Fruit fly (Drosophila melanogaster) whole organism, embryonic: ENCODE data around the gene CG31278.

Experiments
- Aef1 ChIP-seq: fragments of 200-800 bp; sonication (Bioruptor generic); IDR thresholded peaks from 3 replicates; pipeline ENCODE4 v1.3.6; 2022; ENCODE audit warnings: missing biosample characterization, missing genetic modification characterization
- Asciz ChIP-seq: fragments of 200-800 bp; sonication (Bioruptor generic); optimal IDR thresholded peaks from 2 replicates; lab custom pipeline; 2017; ENCODE audit warnings: missing biosample characterization, mild to moderate bottlenecking, missing genetic modification characterization, missing genetic modification reagents
- Atf-2 ChIP-seq: fragments of 200-800 bp; sonication (Bioruptor generic); optimal IDR thresholded peaks from 2 replicates; lab custom pipeline; 2016; ENCODE audit warnings: missing biosample characterization, missing genetic modification characterization
- B-H1 ChIP-seq: fragments of 200-800 bp; sonication (Bioruptor generic); IDR thresholded peaks from 3 replicates; pipeline ENCODE4 v1.3.6; 2022; ENCODE audit warnings: missing biosample characterization, missing genetic modification characterization
- CG10321 ChIP-seq: fragments of 200-800 bp; sonication (Bioruptor generic); IDR thresholded peaks from 2 replicates; pipeline ENCODE4 v1.3.6; 2022; ENCODE audit warnings: missing biosample characterization, missing genetic modification characterization
- CG11093 ChIP-seq: fragments of 200-800 bp; sonication (Bioruptor generic); IDR thresholded peaks from 3 replicates; pipeline ENCODE4 v1.3.6; 2022; ENCODE audit warnings: missing biosample characterization, missing genetic modification characterization
- CG11398 ChIP-seq: fragments of 200-800 bp; sonication (Bioruptor generic); optimal IDR thresholded peaks from 2 replicates; lab custom pipeline; 2016; ENCODE audit warnings: missing biosample characterization, missing genetic modification characterization
- CG11696 ChIP-seq: fragments of 200-800 bp; sonication (Bioruptor generic); IDR thresholded peaks from 2 replicates; pipeline ENCODE4 v1.3.6; 2022; ENCODE audit warnings: missing biosample characterization, missing genetic modification characterization
- CG12155 ChIP-seq: fragments of 200-800 bp; sonication (Bioruptor generic); optimal IDR thresholded peaks from 3 replicates; lab custom pipeline; 2016; ENCODE audit warnings: missing biosample characterization, missing genetic modification characterization
- CG12236 ChIP-seq: fragments of 200-800 bp; sonication (Bioruptor generic); optimal IDR thresholded peaks from 2 replicates; lab custom pipeline; 2016; ENCODE audit warnings: missing biosample characterization, missing genetic modification characterization
- CG12769 ChIP-seq: fragments of 200-800 bp; sonication (Bioruptor generic); optimal IDR thresholded peaks from 2 replicates; lab custom pipeline; 2019; ENCODE audit warnings: missing biosample characterization, mild to moderate bottlenecking, missing genetic modification characterization, moderate library complexity
- CG14014 ChIP-seq: fragments of 200-800 bp; sonication (Bioruptor generic); IDR thresholded peaks from 2 replicates; pipeline ENCODE4 v1.3.6; 2022; ENCODE audit warnings: missing biosample characterization, missing genetic modification characterization
- CG14667 ChIP-seq: fragments of 200-800 bp; sonication (Bioruptor generic); IDR thresholded peaks from 2 replicates; pipeline ENCODE4 v1.3.6; 2022; ENCODE audit warnings: missing biosample characterization, missing genetic modification characterization
- CG17328 ChIP-seq: fragments of 200-800 bp; sonication (Bioruptor generic); IDR thresholded peaks from 2 replicates; pipeline ENCODE4 v1.3.6; 2022; ENCODE audit warnings: missing biosample characterization, missing genetic modification characterization
- CG3281 ChIP-seq: fragments of 200-800 bp; sonication (Bioruptor generic); optimal IDR thresholded peaks from 3 replicates; lab custom pipeline; 2017; ENCODE audit warnings: missing biosample characterization, mild to moderate bottlenecking, missing genetic modification characterization
- CG34422 ChIP-seq: fragments of 200-800 bp; sonication (Bioruptor generic); IDR thresholded peaks from 3 replicates; pipeline ENCODE4 v1.3.6; 2022; ENCODE audit warnings: missing biosample characterization, missing genetic modification characterization
- CG3838 ChIP-seq: fragments of 200-800 bp; sonication (Bioruptor generic); optimal IDR thresholded peaks from 3 replicates; lab custom pipeline; 2016; ENCODE audit warnings: missing biosample characterization, missing genetic modification characterization
- CG3847 ChIP-seq: fragments of 200-800 bp; sonication (Bioruptor generic); IDR thresholded peaks from 2 replicates; pipeline ENCODE4 v1.3.6; 2022; ENCODE audit warnings: missing biosample characterization, missing genetic modification characterization
- CG4282 ChIP-seq: fragments of 200-800 bp; sonication (Bioruptor generic); optimal IDR thresholded peaks from 2 replicates; lab custom pipeline; 2016; ENCODE audit warnings: missing biosample characterization, missing genetic modification characterization
- CG43689 ChIP-seq: fragments of 200-800 bp; sonication (Bioruptor generic); IDR thresholded peaks from 2 replicates; pipeline ENCODE4 v1.3.6; 2022; ENCODE audit warnings: missing biosample characterization, missing genetic modification characterization
- CG7786 ChIP-seq: fragments of 200-800 bp; sonication (Bioruptor generic); optimal IDR thresholded peaks from 2 replicates; lab custom pipeline; 2016; ENCODE audit warnings: missing biosample characterization, missing genetic modification characterization
- CG8359 ChIP-seq: fragments of 200-800 bp; sonication (Bioruptor generic); optimal IDR thresholded peaks from 2 replicates; lab custom pipeline; 2017; ENCODE audit warnings: missing biosample characterization, mild to moderate bottlenecking, missing genetic modification characterization, borderline replicate concordance
- Doc2 ChIP-seq: fragments of 200-800 bp; sonication (Bioruptor generic); IDR thresholded peaks from 2 replicates; pipeline ENCODE4 v1.3.6; 2022; ENCODE audit warnings: missing biosample characterization, missing genetic modification characterization
- E2f1 ChIP-seq: fragments of 200-800 bp; sonication (Bioruptor generic); IDR thresholded peaks from 2 replicates; pipeline ENCODE4 v1.3.6; 2022; ENCODE audit warnings: missing biosample characterization, missing genetic modification characterization
- E2f2 ChIP-seq: fragments of 200-800 bp; sonication (Bioruptor generic); IDR thresholded peaks from 2 replicates; pipeline ENCODE4 v1.3.6; 2022; ENCODE audit warnings: missing biosample characterization, missing genetic modification characterization
- Eip74EF ChIP-seq, 2 experiments: fragments of 200-800 bp in 1 of 2; fragments of >200 bp in 1 of 2; sonication (Bioruptor generic) in 1 of 2; optimal IDR thresholded peaks; 2 replicates each; lab custom pipeline; 2017 to 2019; ENCODE audit warnings: missing biosample characterization in 2 of 2, missing genetic modification characterization in 2 of 2, mild to moderate bottlenecking in 1 of 2, moderate library complexity in 1 of 2
- HLH4C ChIP-seq: fragments of 200-800 bp; sonication (Bioruptor generic); IDR thresholded peaks from 3 replicates; pipeline ENCODE4 v1.3.6; 2022; ENCODE audit warnings: missing biosample characterization, missing genetic modification characterization; ENCODE audit not compliant: partially characterized antibody
- Hr39 ChIP-seq: fragments of >200 bp; optimal IDR thresholded peaks from 2 replicates; lab custom pipeline; 2017
- Opbp ChIP-seq: fragments of 200-800 bp; sonication (Bioruptor generic); IDR thresholded peaks from 3 replicates; pipeline ENCODE4 v1.3.6; 2022; ENCODE audit warnings: missing biosample characterization, missing genetic modification characterization; ENCODE audit not compliant: partially characterized antibody
- Ssrp ChIP-seq: fragments of 200-800 bp; sonication (Bioruptor generic); optimal IDR thresholded peaks from 2 replicates; lab custom pipeline; 2018; ENCODE audit warnings: missing biosample characterization, mild to moderate bottlenecking, missing genetic modification characterization, moderate library complexity
- TFAM ChIP-seq: fragments of 200-800 bp; sonication (Bioruptor generic); optimal IDR thresholded peaks from 2 replicates; lab custom pipeline; 2017; ENCODE audit warnings: missing biosample characterization, missing genetic modification characterization, inconsistent platforms
- bbx ChIP-seq: fragments of 200-800 bp; sonication (Bioruptor generic); IDR thresholded peaks from 2 replicates; pipeline ENCODE4 v1.3.6; 2022; ENCODE audit warnings: missing biosample characterization, missing genetic modification characterization; ENCODE audit not compliant: partially characterized antibody
- bcd ChIP-seq: fragments of 200-800 bp; sonication (Bioruptor generic); optimal IDR thresholded peaks from 2 replicates; lab custom pipeline; 2017; ENCODE audit warnings: missing biosample characterization, mild to moderate bottlenecking, missing genetic modification characterization
- chn ChIP-seq: fragments of 200-800 bp; sonication (Bioruptor generic); optimal IDR thresholded peaks from 2 replicates; lab custom pipeline; 2016; ENCODE audit warnings: missing biosample characterization, missing genetic modification characterization
- corto ChIP-seq: fragments of 200-800 bp; sonication (Bioruptor generic); optimal IDR thresholded peaks from 2 replicates; lab custom pipeline; 2016; ENCODE audit warnings: missing biosample characterization, mild to moderate bottlenecking, missing genetic modification characterization, moderate library complexity
- croc ChIP-seq: fragments of 200-800 bp; sonication (Bioruptor generic); conservative IDR thresholded peaks from 3 replicates; pipeline ENCODE4 v1.3.6; 2022; ENCODE audit warnings: missing biosample characterization, missing genetic modification characterization
- dati ChIP-seq: fragments of 200-800 bp; sonication (Bioruptor generic); IDR thresholded peaks from 2 replicates; pipeline ENCODE4 v1.3.6; 2022; ENCODE audit warnings: missing biosample characterization, missing genetic modification characterization
- dm ChIP-seq: fragments of 200-800 bp; sonication (Bioruptor generic); optimal IDR thresholded peaks from 3 replicates; lab custom pipeline; 2016; ENCODE audit warnings: missing biosample characterization, missing genetic modification characterization
- ftz-f1 ChIP-seq: fragments of 200-800 bp; sonication (Bioruptor generic); optimal IDR thresholded peaks from 2 replicates; lab custom pipeline; 2016; ENCODE audit warnings: missing biosample characterization, missing genetic modification characterization
- jing ChIP-seq: fragments of 200-800 bp; sonication (Bioruptor generic); optimal IDR thresholded peaks from 2 replicates; lab custom pipeline; 2018; ENCODE audit warnings: missing biosample characterization, mild to moderate bottlenecking, missing genetic modification characterization
- ken ChIP-seq: fragments of 200-800 bp; sonication (Bioruptor generic); IDR thresholded peaks from 3 replicates; pipeline ENCODE4 v1.3.6; 2022; ENCODE audit warnings: missing biosample characterization, missing genetic modification characterization
- knrl ChIP-seq: fragments of 200-800 bp; sonication (Bioruptor generic); IDR thresholded peaks from 3 replicates; pipeline ENCODE4 v1.3.6; 2022; ENCODE audit warnings: missing biosample characterization, missing genetic modification characterization; ENCODE audit not compliant: partially characterized antibody
- nom ChIP-seq: fragments of 200-800 bp; sonication (Bioruptor generic); optimal IDR thresholded peaks from 2 replicates; lab custom pipeline; 2017; ENCODE audit warnings: missing biosample characterization, missing genetic modification characterization, mild to moderate bottlenecking, moderate library complexity, missing genetic modification reagents
- odd ChIP-seq: fragments of 200-800 bp; sonication (Bioruptor generic); optimal IDR thresholded peaks from 2 replicates; lab custom pipeline; 2017; ENCODE audit warnings: missing biosample characterization, mild to moderate bottlenecking, missing genetic modification characterization
- org-1 ChIP-seq: fragments of 200-800 bp; sonication (Bioruptor generic); optimal IDR thresholded peaks from 2 replicates; lab custom pipeline; 2017; ENCODE audit warnings: missing biosample characterization, missing genetic modification characterization
- repo ChIP-seq: fragments of 200-800 bp; sonication (Bioruptor generic); optimal IDR thresholded peaks from 2 replicates; lab custom pipeline; 2016; ENCODE audit warnings: missing biosample characterization, missing genetic modification characterization
- rib ChIP-seq: fragments of 200-800 bp; sonication (Bioruptor generic); IDR thresholded peaks from 2 replicates; pipeline ENCODE4 v1.3.6; 2022; ENCODE audit warnings: missing biosample characterization, missing genetic modification characterization
- sisA ChIP-seq: fragments of 200-800 bp; sonication (Bioruptor generic); IDR thresholded peaks from 2 replicates; pipeline ENCODE4 v1.3.6; 2022; ENCODE audit warnings: missing biosample characterization, missing genetic modification characterization
- sna ChIP-seq: fragments of 200-800 bp; sonication (Bioruptor generic); IDR thresholded peaks from 2 replicates; pipeline ENCODE4 v1.3.6; 2022; ENCODE audit warnings: missing biosample characterization, missing genetic modification characterization; ENCODE audit not compliant: partially characterized antibody
- sqz ChIP-seq: fragments of 200-800 bp; sonication (Bioruptor generic); optimal IDR thresholded peaks from 3 replicates; lab custom pipeline; 2018; ENCODE audit warnings: missing biosample characterization, mild to moderate bottlenecking, missing genetic modification characterization
- stc ChIP-seq: fragments of 200-800 bp; sonication (Bioruptor generic); IDR thresholded peaks from 2 replicates; pipeline ENCODE4 v1.3.6; 2022; ENCODE audit warnings: missing biosample characterization, missing genetic modification characterization
- tx ChIP-seq: fragments of 200-800 bp; sonication (Bioruptor generic); optimal IDR thresholded peaks from 2 replicates; lab custom pipeline; 2016; ENCODE audit warnings: missing biosample characterization, missing genetic modification characterization

CG31278 gene

DNA sequence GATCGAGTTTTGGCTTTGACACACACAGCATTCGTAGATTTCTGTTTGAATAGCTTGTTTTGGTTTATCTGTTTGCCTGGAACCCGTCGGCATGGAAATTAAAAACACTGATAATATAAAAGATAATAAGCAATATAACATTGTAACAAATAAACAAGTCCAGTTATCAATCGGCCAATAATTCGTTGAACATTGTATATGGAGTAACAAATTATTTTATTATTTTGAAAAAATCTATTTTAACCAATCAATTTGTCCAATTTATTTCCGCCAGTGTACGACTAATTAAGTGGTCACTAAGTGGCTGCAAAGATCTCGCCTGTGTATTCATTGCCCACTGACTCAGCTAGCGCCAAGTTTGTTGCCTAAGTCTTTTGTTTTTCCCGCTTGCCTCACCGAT, 19.3 kb downstream of the CG31278 start (continued):
- no peak for TF ChIP-seq Opbp
- peak; percentile 65 for TF ChIP-seq CG12769 (tag; lab: Kevin White, UChicago)
- TF ChIP-seq Aef1 (GFP tag; lab: Robert Waterston, UW): peak; percentile 21; the same call in 1 of the 3 replicates
- no peak for TF ChIP-seq sisA (GFP tag; lab: Robert Waterston, UW)
- no peak for TF ChIP-seq sna (GFP tag; lab: Robert Waterston, UW)
- TF ChIP-seq CG34422 (GFP tag; lab: Robert Waterston, UW): 0 out of 3 replicates have a peak, but pooled peaks have one; percentile 27
- peak; percentile 33; the same call in 1 of the 3 replicates for TF ChIP-seq B-H1 (GFP tag; lab: Robert Waterston, UW)
- no peak; the same call in 1 of the 2 replicates for TF ChIP-seq E2f2 (GFP tag; lab: Robert Waterston, UW)
- no peak for TF ChIP-seq CG14667 (GFP tag; lab: Robert Waterston, UW)
- TF ChIP-seq knrl: no peak; the same call in 2 of the 3 replicates
- no peak for TF ChIP-seq Hr39 (lab: Kevin White, UChicago)
- no peak for TF ChIP-seq Ssrp
- no peak for TF ChIP-seq Doc2 (GFP tag; lab: Robert Waterston, UW)
- no peak for TF ChIP-seq Atf-2 (GFP tag; lab: Kevin White, UChicago)
- 0 out of 2 replicates have a peak, but pooled peaks have one; percentile 51 for TF ChIP-seq CG14014 (GFP tag; lab: Robert Waterston, UW)
- TF ChIP-seq stc (GFP tag; lab: Robert Waterston, UW): no peak
- peak; percentile 16; the same call in 1 of the 3 replicates for TF ChIP-seq croc (GFP tag; lab: Robert Waterston, UW)
- TF ChIP-seq CG43689: no peak
- TF ChIP-seq CG12236 (GFP tag; lab: Kevin White, UChicago): no peak
- TF ChIP-seq ken: no peak
- TF ChIP-seq bbx (GFP tag; lab: Robert Waterston, UW): no peak
- 0 out of 3 replicates have a peak, but pooled peaks have one; percentile 9 for TF ChIP-seq CG11093 (GFP tag; lab: Robert Waterston, UW)
- no peak for TF ChIP-seq ftz-f1 (GFP tag; lab: Kevin White, UChicago)
- TF ChIP-seq repo (GFP tag; lab: Kevin White, UChicago): no peak
- no peak for TF ChIP-seq org-1 (GFP tag; lab: Kevin White, UChicago)
- TF ChIP-seq CG3281 (GFP tag; lab: Kevin White, UChicago): peak; percentile 58
- no peak for TF ChIP-seq Asciz
- 0 out of 2 replicates have a peak, but pooled peaks have one; percentile 15 for TF ChIP-seq CG17328 (GFP tag; lab: Robert Waterston, UW)
- TF ChIP-seq dati (GFP tag; lab: Robert Waterston, UW): no peak
- no peak for TF ChIP-seq sqz (GFP tag; lab: Kevin White, UChicago)
- TF ChIP-seq HLH4C (GFP tag; lab: Robert Waterston, UW): no peak
- peak; percentile 23; the same call in 1 of the 2 replicates for TF ChIP-seq rib (GFP tag; lab: Robert Waterston, UW)
- TF ChIP-seq CG8359 (GFP tag; lab: Kevin White, UChicago): no peak
- TF ChIP-seq CG11398: no peak
- TF ChIP-seq Eip74EF (GFP tag; optimal IDR thresholded peaks at IDR 0.05; lab: Kevin White, UChicago): no peak
- TF ChIP-seq nom (GFP tag; lab: Kevin White, UChicago): no peak
- peak; percentile 52 for TF ChIP-seq bcd (GFP tag; lab: Kevin White, UChicago)
- TF ChIP-seq tx: no peak
- TF ChIP-seq corto (GFP tag; lab: Kevin White, UChicago): no peak
- TF ChIP-seq TFAM: no peak
- TF ChIP-seq CG3838 (GFP tag; lab: Kevin White, UChicago): no peak
- no peak for TF ChIP-seq jing
- TF ChIP-seq CG12155 (GFP tag; lab: Kevin White, UChicago): peak; percentile 32
- TF ChIP-seq dm (GFP tag; lab: Kevin White, UChicago): no peak
- 0 out of 2 replicates have a peak, but pooled peaks have one; percentile 28 for TF ChIP-seq E2f1
- no peak for TF ChIP-seq CG10321
- TF ChIP-seq CG3847: peak; percentile 66
- TF ChIP-seq chn (GFP tag; lab: Kevin White, UChicago): no peak
- TF ChIP-seq CG4282 (GFP tag; lab: Kevin White, UChicago): no peak
- TF ChIP-seq CG11696 (GFP tag; lab: Robert Waterston, UW): no peak
- no peak for TF ChIP-seq CG7786 (GFP tag; lab: Kevin White, UChicago)
- TF ChIP-seq odd: no peak
